Fruit fly (Drosophila melanogaster): Measurements from ENCODE around the gene CG43235.

- TF ChIP-seq HLH4C (GFP tag; IDR thresholded peaks at IDR 0.05; ENCODE audit: partially characterized antibody) (no peak), CG11456 (GFP tag; IDR thresholded peaks at IDR 0.05) (no peak), CG34224 (GFP tag; IDR thresholded peaks at IDR 0.05; ENCODE audit: partially characterized antibody) (no peak), CG30431 (GFP tag; optimal IDR thresholded peaks at IDR 0.05) (no peak), CG11247 (GFP tag; IDR thresholded peaks at IDR 0.05) (no peak), cad (GFP tag; optimal IDR thresholded peaks at IDR 0.05) (no peak), CG2116 (GFP tag; optimal IDR thresholded peaks at IDR 0.05) (no peak), D (optimal IDR thresholded peaks at IDR 0.05) (no peak), D (GFP tag; optimal IDR thresholded peaks at IDR 0.05) (no peak), CG8924 (tag; optimal IDR thresholded peaks at IDR 0.05) (no peak), CG10959 (GFP tag; IDR thresholded peaks at IDR 0.05) (no peak), Hsf (GFP tag; optimal IDR thresholded peaks at IDR 0.05) (no peak)
These were observed 48.6 kb downstream of the CG43235 start, which contains the start of gene Acp1 for dm6 chr2L:7741437-7741836.
